Worm (Caenorhabditis elegans) whole organism, young adult: Measurements from ENCODE around the gene F26A1.1.

Source experiments
- C17E4.6 ChIP-seq: fragments of 200-800 bp; sonication (Bioruptor generic); IDR thresholded peaks from 2 replicates; pipeline ENCODE4 v1.3.6; 2022; ENCODE audit warnings: missing genetic modification reagents, missing genetic modification characterization, missing compliant biosample characterization
- D2030.7 ChIP-seq: fragments of 200-800 bp; sonication (Bioruptor generic); IDR thresholded peaks from 2 replicates; pipeline ENCODE4 v1.3.6; 2022; ENCODE audit warnings: missing genetic modification reagents, missing genetic modification characterization, missing compliant biosample characterization
- F37B4.10 ChIP-seq: fragments of 200-800 bp; sonication (Bioruptor generic); IDR thresholded peaks from 2 replicates; pipeline ENCODE4 v1.3.6; 2022; ENCODE audit warnings: missing genetic modification characterization, missing compliant biosample characterization
- F39B2.1 ChIP-seq: fragments of 200-800 bp; sonication (Bioruptor generic); IDR thresholded peaks from 2 replicates; pipeline ENCODE4 v1.3.6; 2022; ENCODE audit warnings: missing genetic modification reagents, missing genetic modification characterization, missing compliant biosample characterization
- F57C9.4 ChIP-seq: sonication (generic microtip); optimal IDR thresholded peaks from 2 replicates; lab custom pipeline; 2017; ENCODE audit warnings: mild to moderate bottlenecking, missing genetic modification characterization, missing compliant biosample characterization
- Y53F4B.3 ChIP-seq: fragments of 200-800 bp; sonication (Bioruptor generic); IDR thresholded peaks from 2 replicates; pipeline ENCODE4 v1.3.6; 2022; ENCODE audit warnings: missing genetic modification reagents, missing genetic modification characterization, missing compliant biosample characterization
- Y53G8AR.9 ChIP-seq: fragments of 200-800 bp; sonication (Bioruptor generic); conservative IDR thresholded peaks from 2 replicates; pipeline ENCODE4 v1.3.6; 2022; ENCODE audit warnings: missing genetic modification reagents, missing genetic modification characterization, missing compliant biosample characterization
- Y95B8A.8 ChIP-seq: fragments of 200-800 bp; sonication (Bioruptor generic); IDR thresholded peaks from 2 replicates; pipeline ENCODE4 v1.3.6; 2022; ENCODE audit warnings: missing genetic modification reagents, missing genetic modification characterization, missing compliant biosample characterization
- ZK185.1 ChIP-seq: sonication (generic microtip); optimal IDR thresholded peaks from 2 replicates; lab custom pipeline; 2016; ENCODE audit warnings: mild to moderate bottlenecking, missing genetic modification characterization, missing compliant biosample characterization; ENCODE audit not compliant: poor library complexity, severe bottlenecking
- ama-1 ChIP-seq, 3 experiments: fragments of 150-350 bp in 1 of 3; sonication (generic microtip) in 2 of 3; optimal IDR thresholded peaks; 2 replicates each; lab custom pipeline; 2014 to 2018; ENCODE audit warnings: missing biosample characterization in 2 of 3, missing genetic modification characterization in 2 of 3, missing genetic modification reagents in 2 of 3
- aptf-3 ChIP-seq: fragments of 200-800 bp; sonication (Bioruptor generic); IDR thresholded peaks from 2 replicates; pipeline ENCODE4 v1.3.6; 2022; ENCODE audit warnings: missing genetic modification characterization, missing compliant biosample characterization
- athp-1 ChIP-seq: sonication (generic microtip); optimal IDR thresholded peaks from 2 replicates; lab custom pipeline; 2017; ENCODE audit warnings: mild to moderate bottlenecking, missing genetic modification characterization, missing compliant biosample characterization
- attf-5 ChIP-seq: fragments of 200-800 bp; sonication (Bioruptor generic); optimal IDR thresholded peaks from 2 replicates; lab custom pipeline; 2018; ENCODE audit warnings: mild to moderate bottlenecking, missing genetic modification characterization, missing compliant biosample characterization
- attf-6 ChIP-seq: fragments of 200-800 bp; sonication (Bioruptor generic); IDR thresholded peaks from 2 replicates; pipeline ENCODE4 v1.3.6; 2022; ENCODE audit warnings: missing genetic modification reagents, missing genetic modification characterization, missing compliant biosample characterization
- ceh-27 ChIP-seq: fragments of 200-800 bp; sonication (Bioruptor generic); optimal IDR thresholded peaks from 2 replicates; lab custom pipeline; 2018; ENCODE audit warnings: mild to moderate bottlenecking, missing genetic modification characterization, moderate library complexity, missing compliant biosample characterization
- chd-7 ChIP-seq: sonication (generic microtip); optimal IDR thresholded peaks from 2 replicates; lab custom pipeline; 2016; ENCODE audit warnings: mild to moderate bottlenecking, missing genetic modification characterization, moderate library complexity, missing compliant biosample characterization
- dox-1 ChIP-seq: fragments of 200-800 bp; sonication (Bioruptor generic); IDR thresholded peaks from 2 replicates; pipeline ENCODE4 v1.3.6; 2022; ENCODE audit warnings: missing genetic modification reagents, missing genetic modification characterization, missing compliant biosample characterization
- dpff-1 ChIP-seq: sonication (generic microtip); optimal IDR thresholded peaks from 2 replicates; lab custom pipeline; 2017; ENCODE audit warnings: mild to moderate bottlenecking, missing genetic modification characterization, missing compliant biosample characterization
- dpl-1 ChIP-seq: fragments of 150-350 bp; optimal IDR thresholded peaks from 2 replicates; lab custom pipeline; 2014; ENCODE audit warnings: missing biosample characterization, missing genetic modification reagents, missing genetic modification characterization
- efl-1 ChIP-seq: fragments of 150-350 bp; optimal IDR thresholded peaks from 2 replicates; lab custom pipeline; 2014; ENCODE audit warnings: missing biosample characterization, missing genetic modification reagents, missing genetic modification characterization
- egl-18 ChIP-seq: fragments of 200-800 bp; sonication (Bioruptor generic); IDR thresholded peaks from 2 replicates; pipeline ENCODE4 v1.3.6; 2022; ENCODE audit warnings: missing genetic modification reagents, missing genetic modification characterization, missing compliant biosample characterization
- egrh-3 ChIP-seq: fragments of 200-800 bp; sonication (Bioruptor generic); IDR thresholded peaks from 2 replicates; pipeline ENCODE4 v1.3.6; 2022; ENCODE audit warnings: missing genetic modification reagents, missing genetic modification characterization, missing compliant biosample characterization
- him-1 ChIP-seq: sonication (generic microtip); optimal IDR thresholded peaks from 2 replicates; lab custom pipeline; 2016; ENCODE audit warnings: missing genotype, missing genetic modification reagents, missing genetic modification characterization, missing compliant biosample characterization
- hlh-12 ChIP-seq: sonication (generic microtip); optimal IDR thresholded peaks from 2 replicates; lab custom pipeline; 2016; ENCODE audit warnings: missing genetic modification characterization, missing compliant biosample characterization
- hmg-20 ChIP-seq: fragments of 200-800 bp; sonication (Bioruptor generic); IDR thresholded peaks from 2 replicates; pipeline ENCODE4 v1.3.6; 2022; ENCODE audit warnings: missing genetic modification reagents, missing genetic modification characterization, missing compliant biosample characterization
- hsf-1 ChIP-seq: fragments of 200-800 bp; sonication (Bioruptor generic); IDR thresholded peaks from 2 replicates; pipeline ENCODE4 v1.3.6; 2022; ENCODE audit warnings: missing genetic modification reagents, missing genetic modification characterization, missing compliant biosample characterization
- lin-35 ChIP-seq, 3 experiments: fragments of 150-350 bp in 2 of 3; sonication (generic microtip) in 1 of 3; optimal IDR thresholded peaks; 2 replicates each; lab custom pipeline; 2014 to 2018; ENCODE audit warnings: missing biosample characterization in 3 of 3, missing genetic modification characterization in 3 of 3, missing genetic modification reagents in 3 of 3
- lin-54 ChIP-seq: fragments of 200-800 bp; sonication (Bioruptor generic); optimal IDR thresholded peaks from 2 replicates; lab custom pipeline; 2018; ENCODE audit warnings: mild to moderate bottlenecking, missing genetic modification characterization, missing compliant biosample characterization
- lsl-1 ChIP-seq: fragments of 200-800 bp; sonication (Bioruptor generic); optimal IDR thresholded peaks from 2 replicates; lab custom pipeline; 2018; ENCODE audit warnings: mild to moderate bottlenecking, missing genetic modification characterization, moderate library complexity, missing compliant biosample characterization
- madf-10 ChIP-seq: sonication (generic microtip); optimal IDR thresholded peaks from 2 replicates; lab custom pipeline; 2016; ENCODE audit warnings: mild to moderate bottlenecking, missing genetic modification characterization, missing compliant biosample characterization
- madf-6 ChIP-seq: fragments of 200-800 bp; sonication (Bioruptor generic); IDR thresholded peaks from 2 replicates; pipeline ENCODE4 v1.3.6; 2022; ENCODE audit warnings: missing genetic modification reagents, missing genetic modification characterization, missing compliant biosample characterization
- madf-8 ChIP-seq: fragments of 200-800 bp; sonication (Bioruptor generic); conservative IDR thresholded peaks from 2 replicates; pipeline ENCODE4 v1.3.6; 2022; ENCODE audit warnings: missing genetic modification reagents, missing genetic modification characterization, missing compliant biosample characterization
- mcd-1 ChIP-seq: fragments of 200-800 bp; sonication (Bioruptor generic); IDR thresholded peaks from 2 replicates; pipeline ENCODE4 v1.3.6; 2022; ENCODE audit warnings: missing genetic modification reagents, missing genetic modification characterization, missing compliant biosample characterization
- mxl-1 ChIP-seq: sonication (generic microtip); optimal IDR thresholded peaks from 2 replicates; lab custom pipeline; 2016; ENCODE audit warnings: missing genetic modification characterization, missing compliant biosample characterization
- nhr-179 ChIP-seq: sonication (generic microtip); optimal IDR thresholded peaks from 2 replicates; lab custom pipeline; 2016; ENCODE audit warnings: mild to moderate bottlenecking, missing genetic modification characterization, missing compliant biosample characterization
- nhr-27 ChIP-seq: fragments of 200-800 bp; sonication (Bioruptor generic); optimal IDR thresholded peaks from 2 replicates; lab custom pipeline; 2018; ENCODE audit warnings: mild to moderate bottlenecking, missing genetic modification characterization, moderate library complexity, missing compliant biosample characterization
- nhr-90 ChIP-seq: sonication (generic microtip); optimal IDR thresholded peaks from 2 replicates; lab custom pipeline; 2016; ENCODE audit warnings: missing genotype, mild to moderate bottlenecking, missing genetic modification characterization, missing compliant biosample characterization
- pha-4 ChIP-seq: fragments of 150-350 bp; sonication (generic microtip); optimal IDR thresholded peaks from 2 replicates; lab custom pipeline; 2014; ENCODE audit warnings: missing biosample characterization, missing genetic modification reagents, missing genetic modification characterization
- sdz-38 ChIP-seq: sonication (generic microtip); optimal IDR thresholded peaks from 2 replicates; lab custom pipeline; 2016; ENCODE audit warnings: missing genotype, missing genetic modification characterization, missing compliant biosample characterization
- snpc-1.1 ChIP-seq: sonication (generic microtip); optimal IDR thresholded peaks from 2 replicates; lab custom pipeline; 2017; ENCODE audit warnings: missing genetic modification characterization, mild to moderate bottlenecking, missing compliant biosample characterization, antibody characterized with exemption, moderate library complexity, missing genotype, missing genetic modification reagents; ENCODE audit not compliant: insufficient read depth
- snpc-1.3 ChIP-seq: sonication (generic microtip); optimal IDR thresholded peaks from 2 replicates; lab custom pipeline; 2017; ENCODE audit warnings: missing genetic modification characterization, mild to moderate bottlenecking, missing compliant biosample characterization, antibody characterized with exemption, moderate library complexity, missing genotype, missing genetic modification reagents; ENCODE audit not compliant: insufficient read depth
- snpc-3.4 ChIP-seq: sonication (generic microtip); optimal IDR thresholded peaks from 2 replicates; lab custom pipeline; 2017; ENCODE audit warnings: missing genetic modification characterization, mild to moderate bottlenecking, missing compliant biosample characterization, antibody characterized with exemption, moderate library complexity, missing genotype, missing genetic modification reagents
- sptf-2 ChIP-seq: fragments of 200-800 bp; sonication (Bioruptor generic); optimal IDR thresholded peaks from 2 replicates; lab custom pipeline; 2018; ENCODE audit warnings: mild to moderate bottlenecking, missing genetic modification characterization, missing compliant biosample characterization
- tbx-9 ChIP-seq: sonication (generic microtip); optimal IDR thresholded peaks from 2 replicates; lab custom pipeline; 2016; ENCODE audit warnings: borderline replicate concordance, missing genetic modification characterization, inconsistent platforms, missing compliant biosample characterization
- unc-62 ChIP-seq: fragments of 150-350 bp; optimal IDR thresholded peaks from 2 replicates; lab custom pipeline; 2014; ENCODE audit warnings: missing biosample characterization, missing genetic modification reagents, missing genetic modification characterization
- ztf-18 ChIP-seq: sonication (generic microtip); optimal IDR thresholded peaks from 2 replicates; lab custom pipeline; 2016; ENCODE audit warnings: missing genotype, mild to moderate bottlenecking, missing genetic modification characterization, missing compliant biosample characterization

The F26A1.1 gene

DNA sequence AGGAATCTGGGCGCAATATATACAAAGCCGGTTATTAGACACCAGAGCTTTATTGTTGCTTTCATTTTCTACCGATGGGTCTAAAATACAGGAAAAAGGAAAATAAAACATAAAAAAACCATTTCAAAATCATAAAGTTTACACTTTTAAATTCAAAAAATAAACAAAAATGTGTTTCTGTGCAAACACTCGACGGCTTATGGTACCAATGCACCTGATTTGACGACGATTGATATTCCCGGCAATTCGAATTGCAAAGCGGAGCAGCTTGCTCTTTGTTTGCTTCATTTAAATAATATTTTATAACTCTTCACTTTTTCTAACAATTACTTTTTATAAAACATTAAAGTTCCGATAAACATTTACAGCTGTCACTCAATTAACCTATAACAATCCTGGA lies at the start of gene F26A1.1:
TSS of gene F26A1.1 (plus strand) at position 369 of the 400 bp plus-strand sequence.
- TF ChIP-seq nhr-179 (no peak), snpc-1.1 (no peak), ceh-27 (GFP tag; lab: Kevin White, UChicago) (no peak), lsl-1 (GFP tag; lab: Kevin White, UChicago) (peak; percentile 43), F39B2.1 (GFP tag; lab: Robert Waterston, UW) (no peak), efl-1 (GFP tag; lab: Kevin White, UChicago) (peak; percentile 4), sptf-2 (GFP tag; lab: Kevin White, UChicago) (no peak), aptf-3 (GFP tag; lab: Robert Waterston, UW) (no peak), D2030.7 (GFP tag; lab: Robert Waterston, UW) (no peak), attf-5 (GFP tag; lab: Kevin White, UChicago) (no peak), nhr-27 (tag; lab: Kevin White, UChicago) (no peak), pha-4 (tag; lab: Kevin White, UChicago) (no peak), athp-1 (tag; lab: Kevin White, UChicago) (no peak), egl-18 (GFP tag; lab: Robert Waterston, UW) (no peak), snpc-3.4 (tag; lab: Kevin White, UChicago) (no peak), lin-35 (GFP tag; optimal IDR thresholded peaks at IDR 0.05; lab: Kevin White, UChicago) (peak in 1 of 3 experiments; percentile 29), Y53G8AR.9 (GFP tag; lab: Robert Waterston, UW) (no peak), mxl-1 (tag; lab: Kevin White, UChicago) (no peak), nhr-90 (tag; lab: Kevin White, UChicago) (no peak), hsf-1 (GFP tag; lab: Robert Waterston, UW) (no peak), tbx-9 (no peak), madf-8 (GFP tag; lab: Robert Waterston, UW) (no peak), dpff-1 (no peak), dpl-1 (GFP tag; lab: Kevin White, UChicago) (peak; percentile 14), F37B4.10 (GFP tag; lab: Robert Waterston, UW) (no peak), F57C9.4 (tag; lab: Kevin White, UChicago) (no peak), him-1 (tag; lab: Kevin White, UChicago) (no peak), attf-6 (no peak), snpc-1.3 (tag; lab: Kevin White, UChicago) (no peak), Y53F4B.3 (GFP tag; lab: Robert Waterston, UW) (no peak), C17E4.6 (GFP tag; lab: Robert Waterston, UW) (no peak), hmg-20 (GFP tag; lab: Robert Waterston, UW) (no peak), lin-54 (GFP tag; lab: Kevin White, UChicago) (peak; percentile 21)
- TF ChIP-seq, all 124 proteins: peak for 5

DNA sequence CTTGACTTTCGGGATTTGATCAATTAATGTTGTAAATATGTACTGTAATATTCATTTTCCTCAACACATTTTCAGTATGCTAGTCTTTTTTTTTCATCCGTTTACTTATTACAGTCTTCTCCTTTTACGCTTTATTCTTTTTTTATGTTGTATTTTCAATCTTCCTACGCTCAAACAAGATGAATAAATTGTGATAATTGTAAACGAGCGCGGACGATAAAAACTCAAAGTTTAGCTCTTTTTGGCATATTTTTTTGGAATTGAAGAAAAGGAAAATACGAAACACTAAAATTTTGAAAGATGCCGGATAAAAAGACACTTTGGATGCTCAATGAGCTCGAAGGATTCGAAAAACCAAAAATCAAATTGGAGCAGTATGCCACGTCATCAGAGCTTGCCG lies 47.6 kb upstream of the F26A1.1 start, which contains the start of gene metl-5:
TSS of gene metl-5 (plus strand) at position 301 of the 400 bp plus-strand sequence.
- TF ChIP-seq madf-6 (GFP tag; lab: Robert Waterston, UW) = 0 out of 2 replicates have a peak, but pooled peaks have one; percentile 13
- no peak for TF ChIP-seq madf-10 (tag; lab: Kevin White, UChicago)
- no peak for TF ChIP-seq D2030.7 (GFP tag; lab: Robert Waterston, UW)
- 0 out of 2 replicates have a peak, but pooled peaks have one; percentile 37 for TF ChIP-seq hsf-1 (GFP tag; lab: Robert Waterston, UW)

DNA sequence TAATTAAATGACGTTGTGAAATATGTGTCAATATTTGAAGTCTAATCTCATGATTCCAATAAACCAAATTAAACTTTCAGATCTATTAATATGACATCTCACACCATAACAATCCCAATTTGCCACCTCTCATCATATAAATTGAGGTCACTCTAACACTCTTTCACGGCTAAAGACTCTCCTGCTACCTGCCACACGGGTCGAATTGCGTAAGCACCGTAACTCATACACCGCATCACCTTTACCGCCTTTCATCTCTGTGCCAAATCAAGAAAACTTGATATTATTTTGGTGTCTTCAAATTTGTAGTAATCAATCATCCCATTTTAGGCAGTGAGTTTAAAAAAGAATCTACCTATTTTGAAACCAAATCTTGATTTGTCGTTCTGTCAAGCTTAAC lies 44.0 kb upstream of the F26A1.1 start:
- TF ChIP-seq madf-8 (GFP tag; lab: Robert Waterston, UW) (no peak), ama-1 (optimal IDR thresholded peaks at IDR 0.05; lab: Kevin White, UChicago) (no peak), ama-1 (GFP tag; optimal IDR thresholded peaks at IDR 0.05; lab: Kevin White, UChicago) (no peak), nhr-27 (tag; lab: Kevin White, UChicago) (no peak), hlh-12 (tag; lab: Kevin White, UChicago) (no peak), ztf-18 (tag; lab: Kevin White, UChicago) (no peak), ZK185.1 (tag; lab: Kevin White, UChicago) (no peak), Y53G8AR.9 (GFP tag; lab: Robert Waterston, UW) (no peak), egrh-3 (GFP tag; lab: Robert Waterston, UW) (no peak), dox-1 (GFP tag; lab: Robert Waterston, UW) (no peak), Y95B8A.8 (GFP tag; lab: Robert Waterston, UW) (no peak), chd-7 (no peak), unc-62 (GFP tag; lab: Kevin White, UChicago) (no peak), mcd-1 (GFP tag; lab: Robert Waterston, UW) (no peak), sdz-38 (tag; lab: Kevin White, UChicago) (no peak), ceh-27 (GFP tag; lab: Kevin White, UChicago) (no peak)
